Worm (Caenorhabditis elegans) whole organism, late embryonic: ENCODE results near the gene glb-34.

Experiments
- C08G9.2 ChIP-seq: sonication (generic microtip); optimal IDR thresholded peaks from 2 replicates; lab custom pipeline; 2016; ENCODE audit warnings: mild to moderate bottlenecking, missing genetic modification characterization, moderate library complexity, missing compliant biosample characterization
- K09A11.1 ChIP-seq: sonication (generic microtip); optimal IDR thresholded peaks from 2 replicates; lab custom pipeline; 2017; ENCODE audit warnings: antibody characterized with exemption, mild to moderate bottlenecking, missing genetic modification characterization, missing compliant biosample characterization; ENCODE audit not compliant: insufficient read depth
- Y22D7AL.16 ChIP-seq: sonication (generic microtip); optimal IDR thresholded peaks from 2 replicates; lab custom pipeline; 2016; ENCODE audit warnings: missing genetic modification characterization, missing compliant biosample characterization
- ahr-1 ChIP-seq: sonication (generic microtip); optimal IDR thresholded peaks from 2 replicates; lab custom pipeline; 2016; ENCODE audit warnings: missing genetic modification characterization, missing compliant biosample characterization
- ceh-18 ChIP-seq: sonication (generic microtip); optimal IDR thresholded peaks from 2 replicates; lab custom pipeline; 2016; ENCODE audit warnings: missing genetic modification characterization, missing compliant biosample characterization
- ceh-2 ChIP-seq: sonication (generic microtip); optimal IDR thresholded peaks from 2 replicates; lab custom pipeline; 2016; ENCODE audit warnings: missing genotype, missing genetic modification characterization, missing compliant biosample characterization
- ceh-22 ChIP-seq: sonication (generic microtip); optimal IDR thresholded peaks from 2 replicates; lab custom pipeline; 2017; ENCODE audit warnings: missing biosample characterization, missing genetic modification characterization
- ceh-24 ChIP-seq: sonication (generic microtip); optimal IDR thresholded peaks from 2 replicates; lab custom pipeline; 2016; ENCODE audit warnings: mild to moderate bottlenecking, missing genetic modification characterization, missing compliant biosample characterization
- ceh-30 ChIP-seq: fragments of 150-350 bp; optimal IDR thresholded peaks from 2 replicates; lab custom pipeline; 2014; ENCODE audit warnings: missing biosample characterization, missing genetic modification characterization
- ceh-31 ChIP-seq: sonication (generic microtip); optimal IDR thresholded peaks from 2 replicates; lab custom pipeline; 2016; ENCODE audit warnings: missing genetic modification characterization, missing compliant biosample characterization
- ceh-45 ChIP-seq: fragments of 200-800 bp; sonication (Bioruptor generic); IDR thresholded peaks from 2 replicates; pipeline ENCODE4 v1.3.6; 2022; ENCODE audit warnings: missing genetic modification reagents, missing genetic modification characterization, missing compliant biosample characterization
- ceh-6 ChIP-seq: fragments of 200-800 bp; sonication (Bioruptor generic); optimal IDR thresholded peaks from 2 replicates; lab custom pipeline; 2018; ENCODE audit warnings: mild to moderate bottlenecking, missing genetic modification characterization, missing compliant biosample characterization
- ets-4 ChIP-seq: sonication (generic microtip); optimal IDR thresholded peaks from 2 replicates; lab custom pipeline; 2016; ENCODE audit warnings: missing genetic modification characterization, missing compliant biosample characterization
- eyg-1 ChIP-seq: sonication (generic microtip); optimal IDR thresholded peaks from 2 replicates; lab custom pipeline; 2016; ENCODE audit warnings: missing genotype, missing genetic modification characterization, missing compliant biosample characterization
- fax-1 ChIP-seq: sonication (generic microtip); optimal IDR thresholded peaks from 2 replicates; lab custom pipeline; 2016; ENCODE audit warnings: missing genotype, missing genetic modification characterization, missing compliant biosample characterization
- fkh-6 ChIP-seq: sonication (generic microtip); optimal IDR thresholded peaks from 2 replicates; lab custom pipeline; 2016; ENCODE audit warnings: missing genetic modification characterization, missing compliant biosample characterization
- hlh-6 ChIP-seq: sonication (generic microtip); optimal IDR thresholded peaks from 2 replicates; lab custom pipeline; 2016; ENCODE audit warnings: missing genotype, missing genetic modification characterization, missing compliant biosample characterization
- hlh-8 ChIP-seq: sonication (generic microtip); optimal IDR thresholded peaks from 2 replicates; lab custom pipeline; 2016; ENCODE audit warnings: missing genotype, missing genetic modification characterization, missing compliant biosample characterization
- lim-6 ChIP-seq: sonication (generic microtip); optimal IDR thresholded peaks from 2 replicates; lab custom pipeline; 2016; ENCODE audit warnings: missing genetic modification characterization, missing compliant biosample characterization
- lin-11 ChIP-seq: fragments of 200-800 bp; sonication (Bioruptor generic); optimal IDR thresholded peaks from 2 replicates; lab custom pipeline; 2018; ENCODE audit warnings: mild to moderate bottlenecking, missing genetic modification characterization, missing compliant biosample characterization
- mec-3 ChIP-seq: sonication (generic microtip); optimal IDR thresholded peaks from 2 replicates; lab custom pipeline; 2016; ENCODE audit warnings: borderline replicate concordance, missing genetic modification characterization, missing compliant biosample characterization
- nfya-1 ChIP-seq: sonication (generic microtip); optimal IDR thresholded peaks from 2 replicates; lab custom pipeline; 2017; ENCODE audit warnings: missing genetic modification characterization, mild to moderate bottlenecking, missing compliant biosample characterization, antibody characterized with exemption, moderate library complexity
- pat-9 ChIP-seq: fragments of 200-800 bp; sonication (Bioruptor generic); optimal IDR thresholded peaks from 2 replicates; lab custom pipeline; 2018; ENCODE audit warnings: mild to moderate bottlenecking, missing genetic modification characterization, moderate library complexity, missing compliant biosample characterization
- pha-4 ChIP-seq: fragments of 150-350 bp; optimal IDR thresholded peaks from 2 replicates; lab custom pipeline; 2018; ENCODE audit warnings: missing biosample characterization, missing genetic modification reagents, missing genetic modification characterization
- pqm-1 ChIP-seq: sonication (generic microtip); optimal IDR thresholded peaks from 2 replicates; lab custom pipeline; 2016; ENCODE audit warnings: missing genetic modification characterization, missing compliant biosample characterization
- ref-2 ChIP-seq: sonication (generic microtip); optimal IDR thresholded peaks from 2 replicates; lab custom pipeline; 2016; ENCODE audit warnings: missing genetic modification characterization, missing compliant biosample characterization
- rnt-1 ChIP-seq: sonication (generic microtip); optimal IDR thresholded peaks from 2 replicates; lab custom pipeline; 2016; ENCODE audit warnings: missing genetic modification characterization, missing compliant biosample characterization
- sox-2 ChIP-seq: fragments of 200-800 bp; sonication (Bioruptor generic); IDR thresholded peaks from 2 replicates; pipeline ENCODE4 v1.3.6; 2022; ENCODE audit warnings: missing genetic modification reagents, missing genetic modification characterization, missing compliant biosample characterization
- syd-9 ChIP-seq: sonication (generic microtip); optimal IDR thresholded peaks from 2 replicates; lab custom pipeline; 2016; ENCODE audit warnings: mild to moderate bottlenecking, missing genetic modification characterization, moderate library complexity, missing compliant biosample characterization
- unc-86 ChIP-seq: sonication (generic microtip); optimal IDR thresholded peaks from 2 replicates; lab custom pipeline; 2016; ENCODE audit warnings: missing genetic modification characterization, missing compliant biosample characterization

The glb-34 gene

DNA sequence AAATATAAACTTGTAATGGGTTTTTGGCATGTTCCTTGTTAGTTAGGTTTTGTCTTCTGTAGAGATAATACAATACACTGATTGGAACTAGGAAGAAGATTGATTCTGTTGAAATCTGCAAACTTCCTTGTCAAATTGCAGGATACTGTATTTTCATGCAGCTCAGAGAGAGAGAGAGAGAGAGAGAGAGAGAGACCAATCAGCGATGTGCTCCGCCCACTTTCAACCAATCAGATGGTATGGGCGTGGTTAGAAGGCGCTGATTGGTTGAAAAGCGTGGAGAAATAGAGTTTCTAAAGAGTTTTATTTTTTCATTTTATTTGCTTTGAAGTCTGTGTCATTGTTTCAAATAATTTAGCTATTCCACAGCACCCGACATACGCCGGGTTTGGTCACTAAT lies 25.2 kb downstream of the glb-34 start:
- no peak for TF ChIP-seq ceh-22 (tag; lab: Kevin White, UChicago)
- no peak for TF ChIP-seq pqm-1 (tag; lab: Kevin White, UChicago)
- peak; percentile 93 for TF ChIP-seq nfya-1

DNA sequence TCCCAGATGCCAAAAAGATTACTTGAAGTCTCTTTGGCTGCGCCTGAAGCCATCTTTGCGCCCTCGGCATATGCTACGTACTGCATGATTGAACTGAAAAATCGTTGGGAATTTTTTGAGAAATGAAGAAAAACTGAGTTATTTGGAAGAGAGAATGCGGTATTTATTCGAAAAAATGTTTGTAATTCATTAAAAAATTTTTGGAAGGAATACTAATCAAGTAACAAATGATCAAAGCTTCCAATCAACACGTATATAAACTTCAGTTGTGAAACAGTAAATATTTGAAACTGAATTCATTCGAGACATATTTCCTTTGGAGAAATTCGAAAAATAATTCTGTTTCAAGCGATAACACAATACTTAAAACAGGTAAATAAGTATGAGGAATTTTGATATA lies 30.0 kb downstream of the glb-34 start, which contains the start of gene pals-29:
Gene pals-29 (minus strand): TSS at position 101 of the 400 bp plus-strand sequence.
- TF ChIP-seq ahr-1 (tag; lab: Kevin White, UChicago) = no peak
- TF ChIP-seq lin-11 (tag; lab: Kevin White, UChicago) = no peak
- no peak for TF ChIP-seq pat-9 (tag; lab: Kevin White, UChicago)
- no peak for TF ChIP-seq ceh-24 (tag; lab: Kevin White, UChicago)
- no peak for TF ChIP-seq fax-1 (tag; lab: Kevin White, UChicago)
- no peak for TF ChIP-seq fkh-6 (tag; lab: Kevin White, UChicago)
- no peak for TF ChIP-seq hlh-8 (tag; lab: Kevin White, UChicago)
- TF ChIP-seq ceh-6 = no peak

DNA sequence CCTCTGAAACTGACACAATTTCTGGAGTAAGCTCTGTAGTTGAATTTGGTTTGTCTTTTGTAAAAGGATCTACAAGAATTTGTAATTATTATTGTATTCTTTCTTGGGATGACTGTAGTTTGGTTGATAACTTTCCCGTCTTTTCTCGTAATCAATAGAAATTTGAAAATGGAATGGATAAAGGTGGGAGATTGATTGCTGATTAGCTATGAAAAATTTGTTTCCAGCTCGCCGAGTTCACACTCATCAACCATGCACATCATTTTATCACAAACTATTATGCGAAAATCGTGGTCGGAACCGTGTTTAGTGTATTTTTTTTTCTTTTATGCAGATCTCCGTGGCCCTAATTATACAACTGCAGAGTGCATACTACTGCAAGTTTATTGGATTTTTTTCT lies 35.6 kb downstream of the glb-34 start, which contains the start of gene T27E7.5:
Gene T27E7.5 (plus strand): TSS at position 253 of the 400 bp plus-strand sequence.
- TF ChIP-seq C08G9.2 (tag; lab: Kevin White, UChicago) = no peak
- TF ChIP-seq ceh-6 = no peak
- TF ChIP-seq unc-86 (tag; lab: Kevin White, UChicago) = no peak
- no peak for TF ChIP-seq ceh-31 (tag; lab: Kevin White, UChicago)
- TF ChIP-seq K09A11.1 (tag; lab: Kevin White, UChicago) = no peak

DNA sequence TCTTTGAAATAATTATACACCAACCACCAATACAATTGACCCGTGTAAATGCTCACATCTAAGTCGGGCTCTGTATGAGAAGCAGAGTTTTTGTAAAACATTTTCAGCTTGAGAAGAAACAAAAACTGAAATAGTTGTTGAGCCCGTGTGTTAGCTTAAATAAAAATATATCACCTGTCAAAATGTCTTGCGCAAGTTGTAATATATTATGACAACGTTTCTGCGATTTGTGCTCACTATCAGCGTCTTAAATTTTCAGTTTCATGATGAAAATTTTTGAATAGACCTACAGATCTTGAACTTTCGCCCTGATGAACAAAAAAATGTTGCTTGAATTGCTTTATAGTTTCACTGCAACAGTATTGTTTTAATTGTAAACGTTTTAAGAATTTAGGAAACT lies 37.5 kb downstream of the glb-34 start, which contains the start of gene T27E7.4:
Gene T27E7.4 (minus strand): TSS at position 101 of the 400 bp plus-strand sequence.
- TF ChIP-seq syd-9 (tag; lab: Kevin White, UChicago) (no peak), ets-4 (tag; lab: Kevin White, UChicago) (no peak), pha-4 (no peak), rnt-1 (tag; lab: Kevin White, UChicago) (no peak), mec-3 (tag; lab: Kevin White, UChicago) (no peak), ceh-30 (tag; lab: Kevin White, UChicago) (no peak), hlh-6 (no peak), sox-2 (GFP tag; lab: Robert Waterston, UW) (no peak)
- TF ChIP-seq, all 69 proteins: peak for 0

DNA sequence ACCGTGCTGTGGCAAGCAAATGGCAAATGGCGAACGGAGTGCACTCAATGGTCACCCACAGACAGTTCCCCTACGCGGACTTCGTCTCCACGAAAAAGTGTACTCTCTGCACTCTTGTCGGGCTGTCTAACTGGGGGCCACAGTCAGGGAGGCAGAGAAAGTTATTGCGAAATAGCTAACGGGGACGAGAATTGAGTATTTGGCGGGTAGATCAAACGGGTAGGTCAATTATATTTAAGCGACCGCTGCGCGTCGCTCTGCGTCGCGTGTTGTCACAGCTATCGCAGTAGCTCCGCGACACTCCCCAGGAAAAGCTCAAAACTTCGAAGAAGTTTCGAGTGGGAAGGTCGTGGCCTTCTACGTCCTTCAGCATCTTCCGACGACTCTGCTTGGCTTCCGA lies 40.1 kb downstream of the glb-34 start:
- TF ChIP-seq lim-6 (tag; lab: Kevin White, UChicago) = no peak

DNA sequence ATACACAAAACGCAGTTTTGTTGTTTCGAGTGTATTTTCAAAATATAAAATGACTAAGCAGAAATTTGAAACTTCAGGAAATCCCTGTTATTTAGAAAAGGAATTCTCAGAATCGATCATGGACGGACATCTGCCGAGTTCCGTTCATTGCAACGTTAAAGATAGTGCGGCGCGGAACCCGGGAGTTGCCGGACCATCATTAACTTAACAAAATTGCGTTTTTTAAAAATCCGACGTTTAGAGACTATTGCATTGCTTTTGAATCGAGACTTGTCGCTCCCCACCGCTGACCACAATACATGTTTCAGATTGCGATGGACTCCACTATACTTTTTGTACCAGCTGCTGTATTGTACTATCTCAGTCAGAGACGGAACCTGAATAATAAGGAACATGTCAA lies 42.5 kb downstream of the glb-34 start:
- TF ChIP-seq pat-9 (tag; lab: Kevin White, UChicago) = no peak
- TF ChIP-seq ceh-6 = no peak
- TF ChIP-seq unc-86 (tag; lab: Kevin White, UChicago) = no peak
- no peak for TF ChIP-seq ceh-2 (tag; lab: Kevin White, UChicago)
- no peak for TF ChIP-seq ets-4 (tag; lab: Kevin White, UChicago)
- TF ChIP-seq ceh-18 (tag; lab: Kevin White, UChicago) = no peak
- no peak for TF ChIP-seq ceh-45 (GFP tag; lab: Robert Waterston, UW)
- TF ChIP-seq pqm-1 (tag; lab: Kevin White, UChicago) = no peak
- no peak for TF ChIP-seq fkh-6 (tag; lab: Kevin White, UChicago)
- TF ChIP-seq Y22D7AL.16 = no peak
- no peak for TF ChIP-seq ref-2 (tag; lab: Kevin White, UChicago)
- TF ChIP-seq C08G9.2 (tag; lab: Kevin White, UChicago) = no peak
- TF ChIP-seq eyg-1 (tag; lab: Kevin White, UChicago) = no peak
